Fruit fly (Drosophila melanogaster) whole organism, embryonic: ENCODE measurements around the gene meigo.

ENCODE experiments used
- Aef1 ChIP-seq: fragments of 200-800 bp; sonication (Bioruptor generic); IDR thresholded peaks from 3 replicates; pipeline ENCODE4 v1.3.6; 2022; ENCODE audit warnings: missing biosample characterization, missing genetic modification characterization
- Atf6 ChIP-seq: fragments of 200-800 bp; sonication (Bioruptor generic); IDR thresholded peaks from 2 replicates; pipeline ENCODE4 v1.3.6; 2022; ENCODE audit warnings: missing biosample characterization, missing genetic modification characterization
- B-H1 ChIP-seq: fragments of 200-800 bp; sonication (Bioruptor generic); IDR thresholded peaks from 3 replicates; pipeline ENCODE4 v1.3.6; 2022; ENCODE audit warnings: missing biosample characterization, missing genetic modification characterization
- Bdp1 ChIP-seq: fragments of 200-800 bp; sonication (Bioruptor generic); optimal IDR thresholded peaks from 3 replicates; lab custom pipeline; 2016; ENCODE audit warnings: missing biosample characterization, missing genetic modification characterization
- BtbVII ChIP-seq: fragments of 200-800 bp; sonication (Bioruptor generic); optimal IDR thresholded peaks from 3 replicates; lab custom pipeline; 2017; ENCODE audit warnings: missing biosample characterization, mild to moderate bottlenecking, missing genetic modification characterization
- CG10431 ChIP-seq: fragments of 200-800 bp; sonication (Bioruptor generic); optimal IDR thresholded peaks from 3 replicates; lab custom pipeline; 2018; ENCODE audit warnings: missing biosample characterization, mild to moderate bottlenecking, missing genetic modification characterization
- CG11723 ChIP-seq: fragments of 200-800 bp; sonication (Bioruptor generic); optimal IDR thresholded peaks from 2 replicates; lab custom pipeline; 2017; ENCODE audit warnings: missing biosample characterization, mild to moderate bottlenecking, missing genetic modification characterization
- CG13775 ChIP-seq: fragments of 200-800 bp; sonication (Bioruptor generic); optimal IDR thresholded peaks from 3 replicates; lab custom pipeline; 2017; ENCODE audit warnings: missing biosample characterization, mild to moderate bottlenecking, missing genetic modification characterization
- CG15601 ChIP-seq: fragments of 200-800 bp; sonication (Bioruptor generic); optimal IDR thresholded peaks from 3 replicates; lab custom pipeline; 2019; ENCODE audit warnings: missing biosample characterization, mild to moderate bottlenecking, missing genetic modification characterization, moderate library complexity
- CG17612 ChIP-seq: fragments of 200-800 bp; sonication (Bioruptor generic); IDR thresholded peaks from 2 replicates; pipeline ENCODE4 v1.3.6; 2022; ENCODE audit warnings: missing biosample characterization, missing genetic modification characterization
- CG17802 ChIP-seq: fragments of 200-800 bp; sonication (Bioruptor generic); optimal IDR thresholded peaks from 2 replicates; lab custom pipeline; 2018; ENCODE audit warnings: missing biosample characterization, mild to moderate bottlenecking, missing genetic modification characterization, moderate library complexity
- CG18619 ChIP-seq: fragments of 200-800 bp; sonication (Bioruptor generic); optimal IDR thresholded peaks from 3 replicates; lab custom pipeline; 2017; ENCODE audit warnings: missing biosample characterization, mild to moderate bottlenecking, missing genetic modification characterization
- CG3163 ChIP-seq: fragments of 200-800 bp; sonication (Bioruptor generic); optimal IDR thresholded peaks from 3 replicates; lab custom pipeline; 2016; ENCODE audit warnings: missing biosample characterization, missing genetic modification characterization
- CG42726 ChIP-seq: fragments of 200-800 bp; sonication (Bioruptor generic); IDR thresholded peaks from 2 replicates; pipeline ENCODE4 v1.3.6; 2022; ENCODE audit warnings: missing biosample characterization, missing genetic modification characterization; ENCODE audit not compliant: partially characterized antibody
- CG4820 ChIP-seq: fragments of 200-800 bp; sonication (Bioruptor generic); optimal IDR thresholded peaks from 3 replicates; lab custom pipeline; 2016; ENCODE audit warnings: missing biosample characterization, missing genetic modification characterization
- CG5953 ChIP-seq: fragments of 200-800 bp; sonication (Bioruptor generic); IDR thresholded peaks from 2 replicates; pipeline ENCODE4 v1.3.6; 2022; ENCODE audit warnings: missing biosample characterization, missing genetic modification characterization
- CG6175 ChIP-seq: fragments of 200-800 bp; sonication (Bioruptor generic); IDR thresholded peaks from 3 replicates; pipeline ENCODE4 v1.3.6; 2022; ENCODE audit warnings: missing biosample characterization, missing genetic modification characterization
- CG7372 ChIP-seq: fragments of 200-800 bp; sonication (Bioruptor generic); IDR thresholded peaks from 2 replicates; pipeline ENCODE4 v1.3.6; 2022; ENCODE audit warnings: missing biosample characterization, missing genetic modification characterization
- CG7786 ChIP-seq: fragments of 200-800 bp; sonication (Bioruptor generic); optimal IDR thresholded peaks from 2 replicates; lab custom pipeline; 2016; ENCODE audit warnings: missing biosample characterization, missing genetic modification characterization
- CG8089 ChIP-seq: fragments of 200-800 bp; sonication (Bioruptor generic); optimal IDR thresholded peaks from 3 replicates; lab custom pipeline; 2016; ENCODE audit warnings: missing biosample characterization, missing genetic modification characterization
- CG8281 ChIP-seq: fragments of 200-800 bp; sonication (Bioruptor generic); optimal IDR thresholded peaks from 2 replicates; lab custom pipeline; 2018; ENCODE audit warnings: missing biosample characterization, mild to moderate bottlenecking, missing genetic modification characterization, moderate library complexity
- CG8388 ChIP-seq: fragments of 200-800 bp; sonication (Bioruptor generic); optimal IDR thresholded peaks from 2 replicates; lab custom pipeline; 2019; ENCODE audit warnings: missing biosample characterization, mild to moderate bottlenecking, missing genetic modification characterization, moderate library complexity
- Dek ChIP-seq: fragments of 200-800 bp; sonication (Bioruptor generic); optimal IDR thresholded peaks from 3 replicates; lab custom pipeline; 2019; ENCODE audit warnings: missing biosample characterization, mild to moderate bottlenecking, missing genetic modification characterization, moderate library complexity
- Dip3 ChIP-seq: fragments of 200-800 bp; sonication (Bioruptor generic); optimal IDR thresholded peaks from 3 replicates; lab custom pipeline; 2016; ENCODE audit warnings: missing biosample characterization, missing genetic modification characterization
- Dll ChIP-seq: fragments of 200-800 bp; sonication (Bioruptor generic); IDR thresholded peaks from 4 replicates; pipeline ENCODE4 v1.3.6; 2022; ENCODE audit warnings: missing biosample characterization, missing genetic modification characterization; ENCODE audit not compliant: partially characterized antibody
- Doc3 ChIP-seq: fragments of 200-800 bp; sonication (Bioruptor generic); IDR thresholded peaks from 3 replicates; pipeline ENCODE4 v1.3.6; 2022; ENCODE audit warnings: missing biosample characterization, missing genetic modification characterization; ENCODE audit not compliant: partially characterized antibody
- Drgx ChIP-seq: fragments of 200-800 bp; sonication (Bioruptor generic); IDR thresholded peaks from 2 replicates; pipeline ENCODE4 v1.3.6; 2022; ENCODE audit warnings: missing biosample characterization, missing genetic modification characterization
- E2f1 ChIP-seq: fragments of 200-800 bp; sonication (Bioruptor generic); IDR thresholded peaks from 2 replicates; pipeline ENCODE4 v1.3.6; 2022; ENCODE audit warnings: missing biosample characterization, missing genetic modification characterization
- Ets65A ChIP-seq: fragments of 200-800 bp; sonication (Bioruptor generic); peaks from one replicate; lab custom pipeline; 2016; ENCODE audit warnings: missing biosample characterization, missing genetic modification characterization
- HLH3B ChIP-seq: fragments of 200-800 bp; sonication (Bioruptor generic); IDR thresholded peaks from 2 replicates; pipeline ENCODE4 v1.3.6; 2022; ENCODE audit warnings: missing biosample characterization, missing genetic modification characterization
- HLH54F ChIP-seq: fragments of 200-800 bp; sonication (Bioruptor generic); optimal IDR thresholded peaks from 3 replicates; lab custom pipeline; 2016; ENCODE audit warnings: missing biosample characterization, missing genetic modification characterization
- Hmr ChIP-seq: fragments of 200-800 bp; sonication (Bioruptor generic); optimal IDR thresholded peaks from 3 replicates; lab custom pipeline; 2017; ENCODE audit warnings: mild to moderate bottlenecking, missing biosample characterization, missing genetic modification reagents, missing genetic modification characterization
- Hr3 ChIP-seq: fragments of 200-800 bp; sonication (Bioruptor generic); optimal IDR thresholded peaks from 3 replicates; lab custom pipeline; 2016; ENCODE audit warnings: missing biosample characterization, missing genetic modification characterization
- Hr39 ChIP-seq: fragments of >200 bp; optimal IDR thresholded peaks from 2 replicates; lab custom pipeline; 2017
- Jarid2 ChIP-seq: fragments of 200-800 bp; sonication (Bioruptor generic); optimal IDR thresholded peaks from 3 replicates; lab custom pipeline; 2017; ENCODE audit warnings: mild to moderate bottlenecking, missing biosample characterization, missing genetic modification reagents, missing genetic modification characterization
- Med ChIP-seq: fragments of 200-800 bp; sonication (Bioruptor generic); peaks from one replicate; lab custom pipeline; 2016; ENCODE audit warnings: missing biosample characterization, missing genetic modification characterization, mild to moderate bottlenecking, inconsistent platforms, moderate library complexity
- Nf-YC ChIP-seq: fragments of 200-800 bp; optimal IDR thresholded peaks from 3 replicates; lab custom pipeline; 2019; ENCODE audit warnings: missing biosample characterization, mild to moderate bottlenecking, missing genetic modification characterization, moderate library complexity
- Poxn ChIP-seq: fragments of 200-800 bp; sonication (Bioruptor generic); IDR thresholded peaks from 2 replicates; pipeline ENCODE4 v1.3.6; 2022; ENCODE audit warnings: missing biosample characterization, missing genetic modification characterization
- Sox100B ChIP-seq: fragments of 200-800 bp; sonication (Bioruptor generic); optimal IDR thresholded peaks from 3 replicates; lab custom pipeline; 2018; ENCODE audit warnings: missing biosample characterization, mild to moderate bottlenecking, missing genetic modification characterization
- Tbp ChIP-seq: fragments of >200 bp; optimal IDR thresholded peaks from 2 replicates; lab custom pipeline; 2018; ENCODE audit warnings: missing biosample characterization, missing genetic modification characterization
- abd-A ChIP-seq: fragments of 200-800 bp; sonication (Bioruptor generic); optimal IDR thresholded peaks from 3 replicates; lab custom pipeline; 2019; ENCODE audit warnings: missing biosample characterization, mild to moderate bottlenecking, missing genetic modification characterization, moderate library complexity
- az2 ChIP-seq: fragments of 200-800 bp; sonication (Bioruptor generic); optimal IDR thresholded peaks from 3 replicates; lab custom pipeline; 2016; ENCODE audit warnings: missing biosample characterization, missing genetic modification characterization
- bsh ChIP-seq, 2 experiments: fragments of 200-800 bp; sonication (Bioruptor generic); optimal IDR thresholded peaks; 2 replicates each; lab custom pipeline; 2017 to 2018; ENCODE audit warnings: mild to moderate bottlenecking in 2 of 2, missing biosample characterization in 2 of 2, missing genetic modification characterization in 2 of 2, moderate library complexity in 1 of 2
- ci ChIP-seq: fragments of 200-800 bp; sonication (Bioruptor generic); IDR thresholded peaks from 3 replicates; pipeline ENCODE4 v1.3.6; 2022; ENCODE audit warnings: missing biosample characterization, missing genetic modification characterization
- corto ChIP-seq: fragments of 200-800 bp; sonication (Bioruptor generic); optimal IDR thresholded peaks from 2 replicates; lab custom pipeline; 2016; ENCODE audit warnings: missing biosample characterization, mild to moderate bottlenecking, missing genetic modification characterization, moderate library complexity
- crp ChIP-seq, 2 experiments: fragments of 200-800 bp; sonication (Bioruptor generic); optimal IDR thresholded peaks; 2 replicates in 1 of 2; 3 replicates in 1 of 2; lab custom pipeline; 2017; ENCODE audit warnings: missing biosample characterization in 2 of 2, missing genetic modification characterization in 2 of 2, mild to moderate bottlenecking in 1 of 2, moderate library complexity in 1 of 2
- ftz-f1 ChIP-seq: fragments of 200-800 bp; sonication (Bioruptor generic); optimal IDR thresholded peaks from 2 replicates; lab custom pipeline; 2016; ENCODE audit warnings: missing biosample characterization, missing genetic modification characterization
- her ChIP-seq: fragments of 200-800 bp; sonication (Bioruptor generic); optimal IDR thresholded peaks from 2 replicates; lab custom pipeline; 2016; ENCODE audit warnings: missing biosample characterization, missing genetic modification characterization
- salm ChIP-seq: fragments of 200-800 bp; sonication (Bioruptor generic); optimal IDR thresholded peaks from 2 replicates; lab custom pipeline; 2018; ENCODE audit warnings: missing biosample characterization, mild to moderate bottlenecking, missing genetic modification characterization
- sens ChIP-seq: fragments of 200-800 bp; sonication (Bioruptor generic); peaks from one replicate; lab custom pipeline; 2016; ENCODE audit warnings: missing biosample characterization, missing genetic modification characterization
- slbo ChIP-seq: fragments of 200-800 bp; sonication (Bioruptor generic); IDR thresholded peaks from 2 replicates; pipeline ENCODE4 v1.3.6; 2022; ENCODE audit warnings: missing biosample characterization, missing genetic modification characterization
- sna ChIP-seq: fragments of 200-800 bp; sonication (Bioruptor generic); IDR thresholded peaks from 2 replicates; pipeline ENCODE4 v1.3.6; 2022; ENCODE audit warnings: missing biosample characterization, missing genetic modification characterization; ENCODE audit not compliant: partially characterized antibody
- stwl ChIP-seq: fragments of 200-800 bp; sonication (Bioruptor generic); optimal IDR thresholded peaks from 3 replicates; lab custom pipeline; 2018; ENCODE audit warnings: missing biosample characterization, mild to moderate bottlenecking, missing genetic modification characterization, moderate library complexity
- trem ChIP-seq: fragments of 200-800 bp; optimal IDR thresholded peaks from 3 replicates; lab custom pipeline; 2019; ENCODE audit warnings: missing biosample characterization, mild to moderate bottlenecking, missing genetic modification characterization, moderate library complexity
- twi ChIP-seq: fragments of 200-800 bp; optimal IDR thresholded peaks from 2 replicates; lab custom pipeline; 2019; ENCODE audit warnings: missing biosample characterization, mild to moderate bottlenecking, missing genetic modification characterization, moderate library complexity

meigo gene

dm6 chr3R:21152856-21153278 is 14.8 kb downstream of the meigo start (continued):
- TF ChIP-seq corto (peak; percentile 76), CG13775 (GFP tag; lab: Kevin White, UChicago) (no peak), CG18619 (GFP tag; lab: Kevin White, UChicago) (no peak), BtbVII (GFP tag; lab: Kevin White, UChicago) (no peak), HLH54F (no peak), CG8388 (GFP tag; lab: Kevin White, UChicago) (no peak), ftz-f1 (GFP tag; lab: Kevin White, UChicago) (no peak), Bdp1 (GFP tag; lab: Kevin White, UChicago) (no peak), B-H1 (no peak), Jarid2 (GFP tag; lab: Kevin White, UChicago) (no peak), CG17802 (tag; lab: Kevin White, UChicago) (no peak), E2f1 (no peak), her (GFP tag; lab: Kevin White, UChicago) (no peak), Dll (GFP tag; lab: Robert Waterston, UW) (peak; percentile 38; the same call in 1 of the 4 replicates), Poxn (no peak), CG42726 (GFP tag; lab: Robert Waterston, UW) (no peak), Hr39 (lab: Kevin White, UChicago) (no peak), Hr3 (GFP tag; lab: Kevin White, UChicago) (no peak), Hmr (GFP tag; lab: Kevin White, UChicago) (no peak), CG5953 (no peak), trem (no peak), abd-A (tag; lab: Kevin White, UChicago) (no peak), Tbp (GFP tag; lab: Kevin White, UChicago) (no peak), Aef1 (no peak), salm (tag; lab: Kevin White, UChicago) (no peak), CG8281 (no peak), bsh (GFP tag; optimal IDR thresholded peaks at IDR 0.05; lab: Kevin White, UChicago) (peak in 1 of 2 experiments; percentile 96), Doc3 (no peak), CG3163 (peak; percentile 85), Atf6 (no peak), CG17612 (GFP tag; lab: Robert Waterston, UW) (no peak), CG8089 (no peak), Dip3 (GFP tag; lab: Kevin White, UChicago) (no peak), twi (tag; lab: Kevin White, UChicago) (no peak), CG7786 (GFP tag; lab: Kevin White, UChicago) (no peak), sna (GFP tag; lab: Robert Waterston, UW) (peak; percentile 23; the same call in 1 of the 2 replicates), slbo (no peak), Dek (tag; lab: Kevin White, UChicago) (no peak), Drgx (GFP tag; lab: Robert Waterston, UW) (peak; percentile 89), HLH3B (GFP tag; lab: Robert Waterston, UW) (no peak)

- TF ChIP-seq CG7372 (GFP tag; lab: Robert Waterston, UW) (peak; percentile 75), CG6175 (GFP tag; lab: Robert Waterston, UW) (0 out of 3 replicates have a peak, but pooled peaks have one; percentile 7), CG15601 (tag; lab: Kevin White, UChicago) (peak; percentile 57), sens (GFP tag; lab: Kevin White, UChicago) (peak; percentile 47), CG11723 (GFP tag; lab: Kevin White, UChicago) (no peak), Nf-YC (tag; lab: Kevin White, UChicago) (no peak), ci (GFP tag; lab: Robert Waterston, UW) (0 out of 3 replicates have a peak, but pooled peaks have one; percentile 24), Med (GFP tag; lab: Kevin White, UChicago) (peak; percentile 16), CG10431 (GFP tag; lab: Kevin White, UChicago) (peak; percentile 99), CG4820 (GFP tag; lab: Kevin White, UChicago) (no peak), crp (GFP tag; optimal IDR thresholded peaks at IDR 0.05; lab: Kevin White, UChicago) (peak in 1 of 2 experiments; percentile 5), Ets65A (GFP tag; lab: Kevin White, UChicago) (peak; percentile 3), stwl (no peak), Sox100B (GFP tag; lab: Kevin White, UChicago) (no peak), az2 (GFP tag; lab: Kevin White, UChicago) (no peak)
These were observed 16.1 kb downstream of the meigo start for dm6 chr3R:21154130-21154529.
